Fruit fly (Drosophila melanogaster): ENCODE measurements around the gene ogre.

dm6 chrX:7034892-7035291 lies 43.8 kb upstream of the ogre start:
- TF ChIP-seq CG10321 (GFP tag; IDR thresholded peaks at IDR 0.05) (no peak), CG32767 (GFP tag; IDR thresholded peaks at IDR 0.05) (no peak), Meics (GFP tag; optimal IDR thresholded peaks at IDR 0.05) (no peak), NK7.1 (GFP tag; optimal IDR thresholded peaks at IDR 0.05) (no peak), p53 (GFP tag; optimal IDR thresholded peaks at IDR 0.05) (no peak), CG10543 (GFP tag; optimal IDR thresholded peaks at IDR 0.05) (no peak), sisA (GFP tag; IDR thresholded peaks at IDR 0.05) (no peak), CG5953 (GFP tag; IDR thresholded peaks at IDR 0.05) (no peak), CG8478 (optimal IDR thresholded peaks at IDR 0.05) (no peak)

All from whole organism, embryonic.